Fruit fly (Drosophila melanogaster) whole organism, embryonic: ENCODE measurements around the gene CG7991.

Source experiments
- CG1024 ChIP-seq: fragments of 200-800 bp; sonication (Bioruptor generic); IDR thresholded peaks from 2 replicates; pipeline ENCODE4 v1.3.6; 2022; ENCODE audit warnings: missing biosample characterization, missing genetic modification characterization
- CG11696 ChIP-seq: fragments of 200-800 bp; sonication (Bioruptor generic); IDR thresholded peaks from 2 replicates; pipeline ENCODE4 v1.3.6; 2022; ENCODE audit warnings: missing biosample characterization, missing genetic modification characterization
- CG12942 ChIP-seq: fragments of 200-800 bp; sonication (Bioruptor generic); optimal IDR thresholded peaks from 3 replicates; lab custom pipeline; 2016; ENCODE audit warnings: missing biosample characterization, missing genetic modification characterization
- CG13296 ChIP-seq: fragments of 200-800 bp; sonication (Bioruptor generic); optimal IDR thresholded peaks from 3 replicates; lab custom pipeline; 2018; ENCODE audit warnings: missing biosample characterization, mild to moderate bottlenecking, missing genetic modification characterization
- CG13894 ChIP-seq: fragments of 200-800 bp; sonication (Bioruptor generic); optimal IDR thresholded peaks from 3 replicates; lab custom pipeline; 2018; ENCODE audit warnings: missing biosample characterization, mild to moderate bottlenecking, missing genetic modification characterization, moderate library complexity
- CG16779 ChIP-seq: fragments of 200-800 bp; sonication (Bioruptor generic); IDR thresholded peaks from 2 replicates; pipeline ENCODE4 v1.3.6; 2022; ENCODE audit warnings: missing biosample characterization, missing genetic modification characterization
- CG17361 ChIP-seq: fragments of 200-800 bp; sonication (Bioruptor generic); IDR thresholded peaks from 3 replicates; pipeline ENCODE4 v1.3.6; 2022; ENCODE audit warnings: missing biosample characterization, missing genetic modification characterization
- CG3281 ChIP-seq: fragments of 200-800 bp; sonication (Bioruptor generic); optimal IDR thresholded peaks from 3 replicates; lab custom pipeline; 2017; ENCODE audit warnings: missing biosample characterization, mild to moderate bottlenecking, missing genetic modification characterization
- CG34422 ChIP-seq: fragments of 200-800 bp; sonication (Bioruptor generic); IDR thresholded peaks from 3 replicates; pipeline ENCODE4 v1.3.6; 2022; ENCODE audit warnings: missing biosample characterization, missing genetic modification characterization
- CG8281 ChIP-seq: fragments of 200-800 bp; sonication (Bioruptor generic); optimal IDR thresholded peaks from 2 replicates; lab custom pipeline; 2018; ENCODE audit warnings: missing biosample characterization, mild to moderate bottlenecking, missing genetic modification characterization, moderate library complexity
- CG9215 ChIP-seq: fragments of 200-800 bp; sonication (Bioruptor generic); IDR thresholded peaks from 2 replicates; pipeline ENCODE4 v1.3.6; 2022; ENCODE audit warnings: missing biosample characterization, missing genetic modification characterization
- Dad ChIP-seq: fragments of 200-800 bp; sonication (Bioruptor generic); optimal IDR thresholded peaks from 3 replicates; lab custom pipeline; 2016; ENCODE audit warnings: missing biosample characterization, missing genetic modification characterization
- Dfd ChIP-seq, 2 experiments: fragments of >200 bp; optimal IDR thresholded peaks; 2 replicates each; lab custom pipeline; 2017; ENCODE audit warnings: missing biosample characterization in 2 of 2, missing genetic modification characterization in 2 of 2
- Dp ChIP-seq: fragments of 200-800 bp; sonication (Bioruptor generic); optimal IDR thresholded peaks from 2 replicates; lab custom pipeline; 2018; ENCODE audit warnings: missing biosample characterization, mild to moderate bottlenecking, missing genetic modification characterization, moderate library complexity
- Drgx ChIP-seq: fragments of 200-800 bp; sonication (Bioruptor generic); IDR thresholded peaks from 2 replicates; pipeline ENCODE4 v1.3.6; 2022; ENCODE audit warnings: missing biosample characterization, missing genetic modification characterization
- Fer1 ChIP-seq: fragments of 200-800 bp; sonication (Bioruptor generic); optimal IDR thresholded peaks from 2 replicates; lab custom pipeline; 2017; ENCODE audit warnings: missing biosample characterization, mild to moderate bottlenecking, missing genetic modification characterization
- Lpt ChIP-seq: fragments of >200 bp; optimal IDR thresholded peaks from 2 replicates; lab custom pipeline; 2018; ENCODE audit warnings: missing biosample characterization, missing genetic modification characterization
- Myb ChIP-seq: fragments of 200-800 bp; sonication (Bioruptor generic); optimal IDR thresholded peaks from 2 replicates; lab custom pipeline; 2016; ENCODE audit warnings: missing biosample characterization, missing genetic modification characterization
- NC2β ChIP-seq: fragments of 200-800 bp; sonication (Bioruptor generic); optimal IDR thresholded peaks from 2 replicates; lab custom pipeline; 2016; ENCODE audit warnings: missing biosample characterization, missing genetic modification characterization
- NFAT ChIP-seq: fragments of 200-800 bp; sonication (Bioruptor generic); IDR thresholded peaks from 2 replicates; pipeline ENCODE4 v1.3.6; 2022; ENCODE audit warnings: missing biosample characterization, missing genetic modification characterization
- Nf-YB ChIP-seq: fragments of 200-800 bp; sonication (Bioruptor generic); optimal IDR thresholded peaks from 3 replicates; lab custom pipeline; 2019; ENCODE audit warnings: missing biosample characterization, mild to moderate bottlenecking, missing genetic modification characterization, moderate library complexity
- Spps ChIP-seq: fragments of 200-800 bp; sonication (Bioruptor generic); optimal IDR thresholded peaks from 2 replicates; lab custom pipeline; 2018; ENCODE audit warnings: missing biosample characterization, mild to moderate bottlenecking, missing genetic modification characterization
- Usf ChIP-seq: fragments of 200-800 bp; sonication (Bioruptor generic); optimal IDR thresholded peaks from 2 replicates; lab custom pipeline; 2017; ENCODE audit warnings: missing genotype, missing biosample characterization, missing genetic modification characterization
- Xbp1 ChIP-seq: fragments of 200-800 bp; sonication (Bioruptor generic); optimal IDR thresholded peaks from 3 replicates; lab custom pipeline; 2016; ENCODE audit warnings: missing biosample characterization, mild to moderate bottlenecking, missing genetic modification characterization
- Xrp1 ChIP-seq: fragments of 200-800 bp; sonication (Bioruptor generic); IDR thresholded peaks from 2 replicates; pipeline ENCODE4 v1.3.6; 2022; ENCODE audit warnings: missing biosample characterization, missing genetic modification characterization
- amos ChIP-seq: fragments of 200-800 bp; sonication (Bioruptor generic); IDR thresholded peaks from 2 replicates; pipeline ENCODE4 v1.3.6; 2022; ENCODE audit warnings: missing biosample characterization, missing genetic modification characterization; ENCODE audit not compliant: partially characterized antibody
- aop ChIP-seq: fragments of 200-800 bp; sonication (Bioruptor generic); IDR thresholded peaks from 2 replicates; pipeline ENCODE4 v1.3.6; 2022; ENCODE audit warnings: missing biosample characterization, missing genetic modification characterization
- ara ChIP-seq: fragments of 200-800 bp; sonication (Bioruptor generic); IDR thresholded peaks from 2 replicates; pipeline ENCODE4 v1.3.6; 2022; ENCODE audit warnings: missing biosample characterization, missing genetic modification characterization
- bbx ChIP-seq: fragments of 200-800 bp; sonication (Bioruptor generic); IDR thresholded peaks from 2 replicates; pipeline ENCODE4 v1.3.6; 2022; ENCODE audit warnings: missing biosample characterization, missing genetic modification characterization; ENCODE audit not compliant: partially characterized antibody
- btn ChIP-seq: fragments of 200-800 bp; sonication (Bioruptor generic); optimal IDR thresholded peaks from 2 replicates; lab custom pipeline; 2016; ENCODE audit warnings: missing biosample characterization, missing genetic modification characterization
- crc ChIP-seq: fragments of 200-800 bp; sonication (Bioruptor generic); optimal IDR thresholded peaks from 2 replicates; lab custom pipeline; 2016; ENCODE audit warnings: missing biosample characterization, missing genetic modification characterization
- dimm ChIP-seq: fragments of 200-800 bp; sonication (Bioruptor generic); IDR thresholded peaks from 2 replicates; pipeline ENCODE4 v1.3.6; 2022; ENCODE audit warnings: missing biosample characterization, missing genetic modification characterization
- dpn ChIP-seq, 2 experiments: fragments of 200-800 bp; sonication (Bioruptor generic); optimal IDR thresholded peaks; 3 replicates each; lab custom pipeline; 2016; ENCODE audit warnings: missing biosample characterization in 2 of 2, missing genetic modification characterization in 2 of 2
- esg ChIP-seq: fragments of 200-800 bp; sonication (Bioruptor generic); conservative IDR thresholded peaks from 2 replicates; pipeline ENCODE4 v1.3.6; 2022; ENCODE audit warnings: missing biosample characterization, missing genetic modification characterization
- exex ChIP-seq: fragments of 200-800 bp; sonication (Bioruptor generic); optimal IDR thresholded peaks from 4 replicates; lab custom pipeline; 2018; ENCODE audit warnings: missing biosample characterization, mild to moderate bottlenecking, missing genetic modification characterization, moderate library complexity
- fd96Cb ChIP-seq: fragments of 200-800 bp; sonication (Bioruptor generic); optimal IDR thresholded peaks from 2 replicates; lab custom pipeline; 2018; ENCODE audit warnings: missing biosample characterization, mild to moderate bottlenecking, missing genetic modification characterization, moderate library complexity
- grn ChIP-seq: fragments of 200-800 bp; sonication (Bioruptor generic); optimal IDR thresholded peaks from 3 replicates; lab custom pipeline; 2017; ENCODE audit warnings: missing biosample characterization, missing genetic modification characterization
- gsb-n ChIP-seq: fragments of 200-800 bp; sonication (Bioruptor generic); optimal IDR thresholded peaks from 3 replicates; lab custom pipeline; 2018; ENCODE audit warnings: missing biosample characterization, mild to moderate bottlenecking, missing genetic modification characterization
- h ChIP-seq: fragments of >200 bp; optimal IDR thresholded peaks from 2 replicates; lab custom pipeline; 2017
- ken ChIP-seq: fragments of 200-800 bp; sonication (Bioruptor generic); IDR thresholded peaks from 3 replicates; pipeline ENCODE4 v1.3.6; 2022; ENCODE audit warnings: missing biosample characterization, missing genetic modification characterization
- lilli ChIP-seq: fragments of 200-800 bp; sonication (Bioruptor generic); optimal IDR thresholded peaks from 3 replicates; lab custom pipeline; 2016; ENCODE audit warnings: missing biosample characterization, missing genetic modification characterization
- mam ChIP-seq: fragments of 200-800 bp; sonication (Bioruptor generic); optimal IDR thresholded peaks from 3 replicates; lab custom pipeline; 2016; ENCODE audit warnings: missing biosample characterization, missing genetic modification characterization
- nerfin-2 ChIP-seq: fragments of 200-800 bp; sonication (Bioruptor generic); IDR thresholded peaks from 2 replicates; pipeline ENCODE4 v1.3.6; 2022; ENCODE audit warnings: missing biosample characterization, missing genetic modification characterization; ENCODE audit not compliant: partially characterized antibody
- nmo ChIP-seq: fragments of 200-800 bp; sonication (Bioruptor generic); optimal IDR thresholded peaks from 2 replicates; lab custom pipeline; 2018; ENCODE audit warnings: missing biosample characterization, mild to moderate bottlenecking, missing genetic modification characterization, moderate library complexity
- onecut ChIP-seq: fragments of 200-800 bp; sonication (Bioruptor generic); IDR thresholded peaks from 2 replicates; pipeline ENCODE4 v1.3.6; 2022; ENCODE audit warnings: missing biosample characterization, missing genetic modification characterization
- peb ChIP-seq: fragments of 200-800 bp; sonication (Bioruptor generic); IDR thresholded peaks from 2 replicates; pipeline ENCODE4 v1.3.6; 2022; ENCODE audit warnings: missing biosample characterization, missing genetic modification characterization
- prd ChIP-seq, 3 experiments: fragments of >200 bp in 2 of 3; fragments of 200-800 bp in 1 of 3; sonication (Bioruptor generic) in 1 of 3; optimal IDR thresholded peaks in 2 of 3; IDR thresholded peaks in 1 of 3; 2 replicates in 2 of 3; 3 replicates in 1 of 3; pipeline versions ENCODE4 v1.3.6 to Lab custom; 2017 to 2022; ENCODE audit warnings: missing biosample characterization in 1 of 3, missing genetic modification characterization in 1 of 3
- wor ChIP-seq: fragments of 200-800 bp; sonication (Bioruptor generic); IDR thresholded peaks from 2 replicates; pipeline ENCODE4 v1.3.6; 2022; ENCODE audit warnings: missing biosample characterization, missing genetic modification characterization
- z ChIP-seq: fragments of 200-800 bp; sonication (Bioruptor generic); IDR thresholded peaks from 3 replicates; pipeline ENCODE4 v1.3.6; 2022; ENCODE audit warnings: missing biosample characterization, missing genetic modification characterization

CG7991 gene

DNA sequence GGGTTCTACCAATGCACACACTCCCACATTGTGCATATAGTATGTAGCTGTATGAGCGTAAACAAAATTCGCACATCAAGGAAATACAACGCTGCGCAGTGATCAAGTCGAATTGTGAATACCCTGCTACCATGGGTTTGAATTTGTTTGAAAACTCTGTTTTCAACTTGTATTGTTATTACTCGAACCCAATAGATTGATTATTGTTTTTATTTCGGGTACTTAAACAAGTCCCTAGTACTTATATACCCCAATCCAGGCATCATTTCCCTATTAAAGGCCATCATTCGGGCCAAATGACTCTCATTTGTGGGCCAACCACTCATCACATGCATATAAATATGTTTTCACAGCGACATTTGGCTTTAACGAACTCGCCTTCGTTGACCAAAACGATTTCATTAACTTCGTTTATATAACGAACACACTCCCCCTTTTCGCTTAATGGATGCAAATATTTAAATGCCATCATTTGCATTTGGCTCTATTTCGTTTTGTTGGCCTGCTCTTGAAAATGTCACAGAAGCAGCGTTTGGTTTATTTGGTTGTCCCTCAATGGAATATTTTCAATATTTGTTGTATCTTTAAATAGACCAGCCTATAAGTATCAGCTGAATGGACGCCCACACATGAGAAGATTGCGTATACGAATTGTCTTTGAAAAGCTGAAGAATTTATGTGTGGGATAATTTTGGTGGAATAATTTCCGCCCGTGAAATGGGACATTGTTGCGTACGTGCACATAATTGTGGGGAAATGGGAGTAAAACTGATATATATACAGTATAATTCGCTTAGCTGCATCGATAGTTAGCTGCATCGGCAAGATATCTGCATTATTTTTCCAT lies 65.8 kb downstream of the CG7991 start (continued):
- no peak for TF ChIP-seq prd (optimal IDR thresholded peaks at IDR 0.05; lab: Kevin White, UChicago)
- TF ChIP-seq prd (GFP tag; IDR thresholded peaks at IDR 0.05; lab: Robert Waterston, UW): peak; percentile 78
- no peak for TF ChIP-seq Dfd (GFP tag; optimal IDR thresholded peaks at IDR 0.05; lab: Kevin White, UChicago)
- peak; percentile 46 for TF ChIP-seq CG13296 (GFP tag; lab: Kevin White, UChicago)
- no peak for TF ChIP-seq amos (GFP tag; lab: Robert Waterston, UW)
- TF ChIP-seq Usf (GFP tag; lab: Kevin White, UChicago): peak; percentile 26
- TF ChIP-seq CG3281 (GFP tag; lab: Kevin White, UChicago): no peak
- TF ChIP-seq Fer1 (GFP tag; lab: Kevin White, UChicago): no peak
- TF ChIP-seq btn (GFP tag; lab: Kevin White, UChicago): no peak
- peak; percentile 52; the same call in 1 of the 2 replicates for TF ChIP-seq CG9215
- TF ChIP-seq CG12942 (GFP tag; lab: Kevin White, UChicago): peak; percentile 54
- TF ChIP-seq CG11696 (GFP tag; lab: Robert Waterston, UW): peak; percentile 32; the same call in 1 of the 2 replicates
- no peak for TF ChIP-seq fd96Cb
- no peak for TF ChIP-seq z (GFP tag; lab: Robert Waterston, UW)
- peak; percentile 78 for TF ChIP-seq lilli (GFP tag; lab: Kevin White, UChicago)
- TF ChIP-seq CG13894 (tag; lab: Kevin White, UChicago): no peak
- no peak for TF ChIP-seq aop (GFP tag; lab: Robert Waterston, UW)
- TF ChIP-seq Myb (GFP tag; lab: Kevin White, UChicago): peak; percentile 37
- no peak for TF ChIP-seq bbx
- TF ChIP-seq Dp (GFP tag; lab: Kevin White, UChicago): no peak
- TF ChIP-seq gsb-n: no peak
- peak; percentile 81 for TF ChIP-seq Xbp1 (GFP tag; lab: Kevin White, UChicago)
- TF ChIP-seq peb: peak; percentile 48; the same call in 1 of the 2 replicates
- no peak for TF ChIP-seq ara (GFP tag; lab: Robert Waterston, UW)
- TF ChIP-seq h: no peak
- TF ChIP-seq crc (GFP tag; lab: Kevin White, UChicago): peak; percentile 60
- TF ChIP-seq exex (tag; lab: Kevin White, UChicago): no peak
- TF ChIP-seq Dad (GFP tag; lab: Kevin White, UChicago): no peak
- peak; percentile 66 for TF ChIP-seq nmo (GFP tag; lab: Kevin White, UChicago)
- TF ChIP-seq nerfin-2 (GFP tag; lab: Robert Waterston, UW): no peak
- no peak for TF ChIP-seq Lpt (GFP tag; lab: Kevin White, UChicago)
- no peak for TF ChIP-seq Nf-YB (GFP tag; lab: Kevin White, UChicago)
- no peak for TF ChIP-seq grn (GFP tag; lab: Kevin White, UChicago)
- no peak for TF ChIP-seq NC2β (GFP tag; lab: Kevin White, UChicago)
- TF ChIP-seq NFAT: peak; percentile 60; the same call in 1 of the 2 replicates
- TF ChIP-seq ken (GFP tag; lab: Robert Waterston, UW): peak; percentile 53; the same call in 2 of the 3 replicates
- peak; percentile 62 to 79 for TF ChIP-seq dpn (GFP tag; optimal IDR thresholded peaks at IDR 0.05; lab: Kevin White, UChicago)
- TF ChIP-seq CG8281: no peak
- TF ChIP-seq CG1024: no peak
- TF ChIP-seq Xrp1 (GFP tag; lab: Robert Waterston, UW): peak; percentile 63
- no peak for TF ChIP-seq Spps (tag; lab: Kevin White, UChicago)
- no peak for TF ChIP-seq CG16779 (GFP tag; lab: Robert Waterston, UW)
- peak; percentile 75 for TF ChIP-seq esg (GFP tag; lab: Robert Waterston, UW)
- peak; percentile 67 for TF ChIP-seq mam
- peak; percentile 62; the same call in 1 of the 2 replicates for TF ChIP-seq dimm
- peak; percentile 80; the same call in 2 of the 3 replicates for TF ChIP-seq CG34422 (GFP tag; lab: Robert Waterston, UW)
- TF ChIP-seq Drgx (GFP tag; lab: Robert Waterston, UW): peak; percentile 52
- peak; percentile 31; the same call in 1 of the 2 replicates for TF ChIP-seq onecut (GFP tag; lab: Robert Waterston, UW)
- peak; percentile 66 for TF ChIP-seq CG17361
- TF ChIP-seq wor (GFP tag; lab: Robert Waterston, UW): peak; percentile 40; the same call in 1 of the 2 replicates
